Worm (Caenorhabditis elegans): ENCODE results near the gene K08E7.4.

- TF ChIP-seq him-1 (tag; optimal IDR thresholded peaks at IDR 0.05) (no peak), dao-5 (tag; optimal IDR thresholded peaks at IDR 0.05) (no peak), W03F9.2 (tag; optimal IDR thresholded peaks at IDR 0.05) (no peak)
These were observed 34.6 kb downstream of the K08E7.4 start for ce11 chrIV:12536358-12536757.

Measured in whole organism, L4/young adult.